Fruit fly (Drosophila melanogaster) whole organism, embryonic: Measurements from ENCODE around the gene Alms1a.

Source experiments
- CG10274 ChIP-seq: fragments of 200-800 bp; sonication (Bioruptor generic); optimal IDR thresholded peaks from 3 replicates; lab custom pipeline; 2017; ENCODE audit warnings: missing biosample characterization, mild to moderate bottlenecking, missing genetic modification characterization
- CG11456 ChIP-seq: fragments of 200-800 bp; sonication (Bioruptor generic); IDR thresholded peaks from 3 replicates; pipeline ENCODE4 v1.3.6; 2022; ENCODE audit warnings: missing biosample characterization, missing genetic modification characterization
- CG1233 ChIP-seq: fragments of 200-800 bp; sonication (Bioruptor generic); optimal IDR thresholded peaks from 4 replicates; lab custom pipeline; 2018; ENCODE audit warnings: missing biosample characterization, mild to moderate bottlenecking, missing genetic modification characterization
- CG14667 ChIP-seq: fragments of 200-800 bp; sonication (Bioruptor generic); IDR thresholded peaks from 2 replicates; pipeline ENCODE4 v1.3.6; 2022; ENCODE audit warnings: missing biosample characterization, missing genetic modification characterization
- CG14710 ChIP-seq: fragments of 200-800 bp; sonication (Bioruptor generic); optimal IDR thresholded peaks from 3 replicates; lab custom pipeline; 2019; ENCODE audit warnings: missing biosample characterization, mild to moderate bottlenecking, missing genetic modification characterization, moderate library complexity
- CG14860 ChIP-seq: fragments of 200-800 bp; sonication (Bioruptor generic); IDR thresholded peaks from 3 replicates; pipeline ENCODE4 v1.3.6; 2022; ENCODE audit warnings: missing biosample characterization, missing genetic modification characterization; ENCODE audit not compliant: partially characterized antibody
- CG15269 ChIP-seq: fragments of 200-800 bp; sonication (Bioruptor generic); optimal IDR thresholded peaks from 2 replicates; lab custom pipeline; 2018; ENCODE audit warnings: missing biosample characterization, mild to moderate bottlenecking, missing genetic modification characterization, moderate library complexity
- CG16863 ChIP-seq: fragments of 200-800 bp; sonication (Bioruptor generic); optimal IDR thresholded peaks from 3 replicates; lab custom pipeline; 2016; ENCODE audit warnings: missing biosample characterization, missing genetic modification characterization
- CG18476 ChIP-seq: fragments of 200-800 bp; sonication (Bioruptor generic); optimal IDR thresholded peaks from 2 replicates; lab custom pipeline; 2016; ENCODE audit warnings: missing biosample characterization, mild to moderate bottlenecking, missing genetic modification characterization
- CG2120 ChIP-seq: fragments of 200-800 bp; sonication (Bioruptor generic); optimal IDR thresholded peaks from 3 replicates; lab custom pipeline; 2016; ENCODE audit warnings: missing biosample characterization, missing genetic modification characterization
- CG2199 ChIP-seq: fragments of 200-800 bp; sonication (Bioruptor generic); IDR thresholded peaks from 3 replicates; pipeline ENCODE4 v1.3.6; 2022; ENCODE audit warnings: missing biosample characterization, missing genetic modification characterization
- CG3281 ChIP-seq: fragments of 200-800 bp; sonication (Bioruptor generic); optimal IDR thresholded peaks from 3 replicates; lab custom pipeline; 2017; ENCODE audit warnings: missing biosample characterization, mild to moderate bottlenecking, missing genetic modification characterization
- CG34376 ChIP-seq: fragments of 200-800 bp; sonication (Bioruptor generic); optimal IDR thresholded peaks from 2 replicates; lab custom pipeline; 2018; ENCODE audit warnings: missing biosample characterization, mild to moderate bottlenecking, missing genetic modification characterization
- CG43689 ChIP-seq: fragments of 200-800 bp; sonication (Bioruptor generic); IDR thresholded peaks from 2 replicates; pipeline ENCODE4 v1.3.6; 2022; ENCODE audit warnings: missing biosample characterization, missing genetic modification characterization
- CG6813 ChIP-seq: fragments of 200-800 bp; sonication (Bioruptor generic); optimal IDR thresholded peaks from 2 replicates; lab custom pipeline; 2017; ENCODE audit warnings: missing biosample characterization, missing genetic modification characterization, mild to moderate bottlenecking, moderate library complexity, missing genetic modification reagents
- CG7745 ChIP-seq: fragments of 200-800 bp; sonication (Bioruptor generic); optimal IDR thresholded peaks from 2 replicates; lab custom pipeline; 2018; ENCODE audit warnings: missing biosample characterization, mild to moderate bottlenecking, missing genetic modification characterization, moderate library complexity
- CkIIα-i1 ChIP-seq: fragments of 200-800 bp; sonication (Bioruptor generic); IDR thresholded peaks from 2 replicates; pipeline ENCODE4 v1.3.6; 2022; ENCODE audit warnings: missing biosample characterization, missing genetic modification characterization
- D19A ChIP-seq: fragments of 200-800 bp; optimal IDR thresholded peaks from 3 replicates; lab custom pipeline; 2019; ENCODE audit warnings: missing biosample characterization, mild to moderate bottlenecking, missing genetic modification characterization, moderate library complexity
- Dip3 ChIP-seq: fragments of 200-800 bp; sonication (Bioruptor generic); optimal IDR thresholded peaks from 3 replicates; lab custom pipeline; 2016; ENCODE audit warnings: missing biosample characterization, missing genetic modification characterization
- Doc2 ChIP-seq: fragments of 200-800 bp; sonication (Bioruptor generic); IDR thresholded peaks from 2 replicates; pipeline ENCODE4 v1.3.6; 2022; ENCODE audit warnings: missing biosample characterization, missing genetic modification characterization
- Drgx ChIP-seq: fragments of 200-800 bp; sonication (Bioruptor generic); IDR thresholded peaks from 2 replicates; pipeline ENCODE4 v1.3.6; 2022; ENCODE audit warnings: missing biosample characterization, missing genetic modification characterization
- H15 ChIP-seq: fragments of 200-800 bp; sonication (Bioruptor generic); IDR thresholded peaks from 3 replicates; pipeline ENCODE4 v1.3.6; 2022; ENCODE audit warnings: missing biosample characterization, missing genetic modification characterization
- HmgZ ChIP-seq: fragments of 200-800 bp; sonication (Bioruptor generic); optimal IDR thresholded peaks from 2 replicates; lab custom pipeline; 2018; ENCODE audit warnings: missing biosample characterization, mild to moderate bottlenecking, missing genetic modification characterization
- Hr39 ChIP-seq: fragments of >200 bp; optimal IDR thresholded peaks from 2 replicates; lab custom pipeline; 2017
- Hr51 ChIP-seq, 2 experiments: fragments of 200-800 bp; sonication (Bioruptor generic); optimal IDR thresholded peaks; 2 replicates in 1 of 2; 3 replicates in 1 of 2; lab custom pipeline; 2016 to 2018; ENCODE audit warnings: missing biosample characterization in 2 of 2, missing genetic modification characterization in 2 of 2, mild to moderate bottlenecking in 1 of 2, moderate library complexity in 1 of 2
- Max ChIP-seq: fragments of 200-800 bp; sonication (Bioruptor generic); optimal IDR thresholded peaks from 2 replicates; lab custom pipeline; 2016; ENCODE audit warnings: missing biosample characterization, mild to moderate bottlenecking, missing genetic modification characterization
- NC2α ChIP-seq: fragments of 200-800 bp; sonication (Bioruptor generic); optimal IDR thresholded peaks from 2 replicates; lab custom pipeline; 2016; ENCODE audit warnings: missing biosample characterization, missing genetic modification characterization
- ab ChIP-seq: fragments of 200-800 bp; sonication (Bioruptor generic); optimal IDR thresholded peaks from 2 replicates; lab custom pipeline; 2016; ENCODE audit warnings: missing biosample characterization, missing genetic modification characterization
- abd-A ChIP-seq: fragments of 200-800 bp; sonication (Bioruptor generic); optimal IDR thresholded peaks from 3 replicates; lab custom pipeline; 2019; ENCODE audit warnings: missing biosample characterization, mild to moderate bottlenecking, missing genetic modification characterization, moderate library complexity
- br ChIP-seq: fragments of >200 bp; optimal IDR thresholded peaks from 2 replicates; lab custom pipeline; 2017
- chn ChIP-seq: fragments of 200-800 bp; sonication (Bioruptor generic); optimal IDR thresholded peaks from 2 replicates; lab custom pipeline; 2016; ENCODE audit warnings: missing biosample characterization, missing genetic modification characterization
- ci ChIP-seq: fragments of 200-800 bp; sonication (Bioruptor generic); IDR thresholded peaks from 3 replicates; pipeline ENCODE4 v1.3.6; 2022; ENCODE audit warnings: missing biosample characterization, missing genetic modification characterization
- dimm ChIP-seq: fragments of 200-800 bp; sonication (Bioruptor generic); IDR thresholded peaks from 2 replicates; pipeline ENCODE4 v1.3.6; 2022; ENCODE audit warnings: missing biosample characterization, missing genetic modification characterization
- dpn ChIP-seq, 2 experiments: fragments of 200-800 bp; sonication (Bioruptor generic); optimal IDR thresholded peaks; 3 replicates each; lab custom pipeline; 2016; ENCODE audit warnings: missing biosample characterization in 2 of 2, missing genetic modification characterization in 2 of 2
- ham ChIP-seq: fragments of 200-800 bp; sonication (Bioruptor generic); IDR thresholded peaks from 2 replicates; pipeline ENCODE4 v1.3.6; 2022; ENCODE audit warnings: missing biosample characterization, missing genetic modification characterization
- jing ChIP-seq: fragments of 200-800 bp; sonication (Bioruptor generic); optimal IDR thresholded peaks from 2 replicates; lab custom pipeline; 2018; ENCODE audit warnings: missing biosample characterization, mild to moderate bottlenecking, missing genetic modification characterization
- kay ChIP-seq: fragments of 200-800 bp; sonication (Bioruptor generic); optimal IDR thresholded peaks from 2 replicates; lab custom pipeline; 2016; ENCODE audit warnings: missing biosample characterization, missing genetic modification characterization
- lola ChIP-seq, 3 experiments: fragments of >200 bp in 2 of 3; fragments of 200-800 bp in 1 of 3; sonication (Bioruptor generic) in 1 of 3; optimal IDR thresholded peaks; 2 replicates each; lab custom pipeline; 2017 to 2019; ENCODE audit warnings: missing biosample characterization in 3 of 3, missing genetic modification characterization in 3 of 3, mild to moderate bottlenecking in 1 of 3, moderate library complexity in 1 of 3
- lov ChIP-seq, 2 experiments: fragments of 200-800 bp in 1 of 2; fragments of >200 bp in 1 of 2; sonication (Bioruptor generic) in 1 of 2; IDR thresholded peaks in 1 of 2; optimal IDR thresholded peaks in 1 of 2; 2 replicates in 1 of 2; 3 replicates in 1 of 2; pipeline versions ENCODE4 v1.3.6 to Lab custom; 2017 to 2022; ENCODE audit warnings: missing biosample characterization in 1 of 2, missing genetic modification characterization in 1 of 2
- nmo ChIP-seq: fragments of 200-800 bp; sonication (Bioruptor generic); optimal IDR thresholded peaks from 2 replicates; lab custom pipeline; 2018; ENCODE audit warnings: missing biosample characterization, mild to moderate bottlenecking, missing genetic modification characterization, moderate library complexity
- odd ChIP-seq: fragments of 200-800 bp; sonication (Bioruptor generic); optimal IDR thresholded peaks from 2 replicates; lab custom pipeline; 2017; ENCODE audit warnings: missing biosample characterization, mild to moderate bottlenecking, missing genetic modification characterization
- org-1 ChIP-seq: fragments of 200-800 bp; sonication (Bioruptor generic); optimal IDR thresholded peaks from 2 replicates; lab custom pipeline; 2017; ENCODE audit warnings: missing biosample characterization, missing genetic modification characterization
- pan ChIP-seq, 4 experiments: fragments of >200 bp in 3 of 4; fragments of 200-800 bp in 1 of 4; sonication (Bioruptor generic) in 1 of 4; optimal IDR thresholded peaks in 3 of 4; IDR thresholded peaks in 1 of 4; 2 replicates each; pipeline versions ENCODE4 v1.3.6 to Lab custom; 2017 to 2022; ENCODE audit warnings: missing biosample characterization in 2 of 4, missing genetic modification characterization in 2 of 4, mixed read lengths in 1 of 4
- pfk ChIP-seq: fragments of 200-800 bp; sonication (Bioruptor generic); optimal IDR thresholded peaks from 2 replicates; lab custom pipeline; 2018; ENCODE audit warnings: missing biosample characterization, mild to moderate bottlenecking, missing genetic modification characterization, moderate library complexity
- ranshi ChIP-seq: fragments of 200-800 bp; sonication (Bioruptor generic); IDR thresholded peaks from 2 replicates; pipeline ENCODE4 v1.3.6; 2022; ENCODE audit warnings: missing biosample characterization, missing genetic modification characterization
- run ChIP-seq: fragments of 200-800 bp; sonication (Bioruptor generic); optimal IDR thresholded peaks from 3 replicates; lab custom pipeline; 2018; ENCODE audit warnings: missing biosample characterization, mild to moderate bottlenecking, missing genetic modification characterization
- sd ChIP-seq: fragments of 200-800 bp; sonication (Bioruptor generic); optimal IDR thresholded peaks from 3 replicates; lab custom pipeline; 2018; ENCODE audit warnings: missing biosample characterization, mild to moderate bottlenecking, missing genetic modification characterization, moderate library complexity
- sr ChIP-seq: fragments of 200-800 bp; sonication (Bioruptor generic); IDR thresholded peaks from 3 replicates; pipeline ENCODE4 v1.3.6; 2022; ENCODE audit warnings: missing biosample characterization, missing genetic modification characterization
- trh ChIP-seq: fragments of 200-800 bp; sonication (Bioruptor generic); optimal IDR thresholded peaks from 2 replicates; lab custom pipeline; 2016; ENCODE audit warnings: missing biosample characterization, missing genetic modification characterization

Alms1a gene

DNA sequence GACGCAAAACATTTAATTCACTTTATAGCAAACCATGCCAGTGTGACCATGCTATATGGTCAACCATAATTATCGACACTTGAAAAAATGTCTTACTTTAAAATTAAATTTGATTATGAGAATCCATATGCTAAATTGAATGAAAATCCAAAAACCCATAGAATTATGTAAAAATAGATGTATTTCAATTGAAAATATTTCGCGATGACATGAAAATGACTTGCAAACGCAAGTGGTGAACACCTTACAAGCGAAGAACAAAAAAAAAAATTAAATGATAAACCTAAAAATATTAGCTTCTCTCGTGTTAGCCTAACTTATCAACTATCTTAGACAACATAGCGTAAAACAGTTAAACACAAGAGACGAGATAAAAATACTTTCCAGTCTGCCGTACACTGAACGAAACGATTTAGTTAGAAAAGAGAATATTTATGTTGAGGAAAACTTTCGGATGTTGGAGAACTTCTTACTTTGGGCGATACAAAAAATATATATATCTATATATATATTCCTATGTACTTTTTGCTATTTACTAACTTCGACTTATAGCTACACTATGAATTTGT is 44.1 kb upstream of the Alms1a start (continued):
- TF ChIP-seq chn (GFP tag; lab: Kevin White, UChicago): peak; percentile 48
- TF ChIP-seq ci (GFP tag; lab: Robert Waterston, UW): peak; percentile 27; the same call in 1 of the 3 replicates
- no peak for TF ChIP-seq sd (tag; lab: Kevin White, UChicago)
- TF ChIP-seq CG43689 (GFP tag; lab: Robert Waterston, UW): no peak
- TF ChIP-seq Dip3 (GFP tag; lab: Kevin White, UChicago): peak; percentile 64
- TF ChIP-seq Doc2 (GFP tag; lab: Robert Waterston, UW): no peak
- 0 out of 3 replicates have a peak, but pooled peaks have one; percentile 45 for TF ChIP-seq H15
- TF ChIP-seq pfk: no peak
- TF ChIP-seq nmo: peak; percentile 58
- peak; percentile 26 for TF ChIP-seq NC2α
- no peak for TF ChIP-seq jing (GFP tag; lab: Kevin White, UChicago)
- TF ChIP-seq pan (optimal IDR thresholded peaks at IDR 0.05; lab: Kevin White, UChicago): no peak
- TF ChIP-seq pan (GFP tag; optimal IDR thresholded peaks at IDR 0.05 in 1 of 2, IDR thresholded peaks at IDR 0.05 in 1 of 2): peak in 1 of 2 experiments; percentile 69
- TF ChIP-seq Hr51 (GFP tag; optimal IDR thresholded peaks at IDR 0.05; lab: Kevin White, UChicago): peak; percentile 45 to 66
- TF ChIP-seq CG2199: no peak
- no peak for TF ChIP-seq Hr39 (lab: Kevin White, UChicago)
- TF ChIP-seq lov (optimal IDR thresholded peaks at IDR 0.05; lab: Kevin White, UChicago): no peak
- no peak for TF ChIP-seq lov (GFP tag; IDR thresholded peaks at IDR 0.05; lab: Robert Waterston, UW)
- no peak for TF ChIP-seq ham
- TF ChIP-seq Drgx: peak; percentile 68
- TF ChIP-seq ab (GFP tag; lab: Kevin White, UChicago): no peak
- TF ChIP-seq abd-A (tag; lab: Kevin White, UChicago): no peak
- TF ChIP-seq run: peak; percentile 8
- peak in 1 of 3 experiments; percentile 48 for TF ChIP-seq lola (GFP tag; optimal IDR thresholded peaks at IDR 0.05; lab: Kevin White, UChicago)
- peak; percentile 13 for TF ChIP-seq D19A (tag; lab: Kevin White, UChicago)
- peak; percentile 10 for TF ChIP-seq CG1233 (GFP tag; lab: Kevin White, UChicago)
- no peak for TF ChIP-seq CG10274 (GFP tag; lab: Kevin White, UChicago)
- 0 out of 2 replicates have a peak, but pooled peaks have one; percentile 28 for TF ChIP-seq CG14667 (GFP tag; lab: Robert Waterston, UW)
- TF ChIP-seq CG14860: no peak
- TF ChIP-seq CG18476: peak; percentile 44
- TF ChIP-seq trh (GFP tag; lab: Kevin White, UChicago): peak; percentile 24
- TF ChIP-seq sr (GFP tag; lab: Robert Waterston, UW): no peak
- peak; percentile 63 for TF ChIP-seq CG15269 (tag; lab: Kevin White, UChicago)
- TF ChIP-seq ranshi (GFP tag; lab: Robert Waterston, UW): peak; percentile 66; the same call in 1 of the 2 replicates
- no peak for TF ChIP-seq CG7745 (tag; lab: Kevin White, UChicago)
- TF ChIP-seq dpn (GFP tag; optimal IDR thresholded peaks at IDR 0.05; lab: Kevin White, UChicago): peak; percentile 47 to 60
- TF ChIP-seq kay (GFP tag; lab: Kevin White, UChicago): no peak
- TF ChIP-seq org-1 (GFP tag; lab: Kevin White, UChicago): peak; percentile 41
- TF ChIP-seq CG14710 (tag; lab: Kevin White, UChicago): peak; percentile 48
- TF ChIP-seq CG11456: 0 out of 3 replicates have a peak, but pooled peaks have one; percentile 44
- peak; percentile 69 for TF ChIP-seq CG2120 (GFP tag; lab: Kevin White, UChicago)
- TF ChIP-seq br (lab: Kevin White, UChicago): no peak
- no peak for TF ChIP-seq CG34376 (GFP tag; lab: Kevin White, UChicago)
- TF ChIP-seq odd (GFP tag; lab: Kevin White, UChicago): no peak
- peak; percentile 61 for TF ChIP-seq CG16863
- TF ChIP-seq CkIIα-i1: no peak
- peak; percentile 35 for TF ChIP-seq Max
- no peak for TF ChIP-seq HmgZ (tag; lab: Kevin White, UChicago)
- no peak for TF ChIP-seq dimm
- TF ChIP-seq CG6813 (GFP tag; lab: Kevin White, UChicago): no peak
- peak; percentile 50 for TF ChIP-seq CG3281 (GFP tag; lab: Kevin White, UChicago)
